Fruit fly (Drosophila melanogaster) whole organism, pupa: ENCODE data around the gene CG15408.

Source experiments
- CG32121 ChIP-seq: fragments of 200-800 bp; sonication (Bioruptor generic); IDR thresholded peaks from 2 replicates; pipeline ENCODE4 v1.3.6; 2022; ENCODE audit warnings: missing biosample characterization, missing genetic modification characterization
- CG8159 ChIP-seq: fragments of 200-800 bp; sonication (Bioruptor generic); optimal IDR thresholded peaks from 3 replicates; lab custom pipeline; 2018; ENCODE audit warnings: missing biosample characterization, mild to moderate bottlenecking, missing genetic modification characterization, moderate library complexity
- CG9948 ChIP-seq: fragments of 200-800 bp; sonication (Bioruptor generic); optimal IDR thresholded peaks from 2 replicates; lab custom pipeline; 2018; ENCODE audit warnings: missing biosample characterization, mild to moderate bottlenecking, missing genetic modification characterization, moderate library complexity
- Snoo ChIP-seq: fragments of 200-800 bp; sonication (Bioruptor generic); optimal IDR thresholded peaks from 3 replicates; lab custom pipeline; 2017; ENCODE audit warnings: missing biosample characterization, mild to moderate bottlenecking, missing genetic modification characterization, inconsistent platforms

DNA sequence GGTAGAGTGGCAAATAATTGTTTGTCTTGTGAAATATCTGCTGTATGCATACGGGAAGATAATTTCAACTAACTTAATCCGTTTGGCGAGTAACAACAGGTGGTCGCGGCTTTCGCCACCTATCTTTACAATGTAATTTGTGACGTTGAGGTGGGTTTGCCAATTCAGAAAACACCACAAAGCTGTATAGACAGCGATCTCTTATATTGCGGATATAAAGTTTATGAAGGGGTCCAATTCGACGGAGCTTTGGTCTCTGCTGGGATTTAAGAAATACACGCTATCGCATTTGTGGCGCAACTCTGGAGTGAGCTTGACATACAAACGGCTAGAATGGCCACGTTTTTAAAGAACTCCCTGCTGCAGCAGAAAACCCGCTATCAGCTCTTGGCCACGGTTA is 5.0 kb upstream of the CG15408 start, which contains the start of gene CG33282:
- no peak for TF ChIP-seq Snoo (tag; lab: Kevin White, UChicago)
- no peak for TF ChIP-seq CG9948 (tag; lab: Kevin White, UChicago)
- no peak for TF ChIP-seq CG32121 (GFP tag; lab: Robert Waterston, UW)
- TF ChIP-seq CG8159 (tag; lab: Kevin White, UChicago), result no peak
